Worm (Caenorhabditis elegans): ENCODE measurements around the gene pck-1.
"Not testable (repeated sequence)": the region's sequence is repeated elsewhere in the genome, so short reads cannot be mapped to it uniquely, and the experiment has no call there.

pck-1 gene

ce11 chrIII:66160-66559, at the start of gene pck-1:
Gene pck-1, minus strand, starts transcription at chrIII:66260.
- TF ChIP-seq aly-2 (tag; optimal IDR thresholded peaks at IDR 0.05) (no peak), egl-27 (tag; optimal IDR thresholded peaks at IDR 0.05) (no peak), nhr-77 (tag; optimal IDR thresholded peaks at IDR 0.05) (no peak), daf-12 (tag; optimal IDR thresholded peaks at IDR 0.05) (no peak), elt-1 (tag; optimal IDR thresholded peaks at IDR 0.05) (no peak), ztf-11 (tag; optimal IDR thresholded peaks at IDR 0.05) (no peak), nhr-43 (tag; optimal IDR thresholded peaks at IDR 0.05; ENCODE audit: poor library complexity, severe bottlenecking) (no peak), ceh-9 (tag; optimal IDR thresholded peaks at IDR 0.05) (no peak), mdl-1 (tag; optimal IDR thresholded peaks at IDR 0.05) (no peak), R02D3.7 (tag; optimal IDR thresholded peaks at IDR 0.05) (no peak), unc-39 (tag; optimal IDR thresholded peaks at IDR 0.05) (no peak), sea-2 (GFP tag; optimal IDR thresholded peaks at IDR 0.05) (no peak), pha-4 (tag; optimal IDR thresholded peaks at IDR 0.05) (no peak), lin-15B (tag; optimal IDR thresholded peaks at IDR 0.05) (no peak), ceh-82 (tag; optimal IDR thresholded peaks at IDR 0.05) (no peak), mml-1 (tag; optimal IDR thresholded peaks at IDR 0.05) (no peak), ZK546.5 (tag; optimal IDR thresholded peaks at IDR 0.05) (no peak), nhr-237 (tag; optimal IDR thresholded peaks at IDR 0.05) (no peak), fkh-10 (GFP tag; optimal IDR thresholded peaks at IDR 0.05) (no peak), fkh-2 (tag; optimal IDR thresholded peaks at IDR 0.05) (no peak)

ce11 chrIII:114603-115002, 48.5 kb upstream of the pck-1 start, which contains the start of gene C29F9.6:
Gene C29F9.6, plus strand, starts transcription at chrIII:114903.
- no peak for TF ChIP-seq zag-1 (tag; optimal IDR thresholded peaks at IDR 0.05)
- no peak for TF ChIP-seq nhr-25 (tag; optimal IDR thresholded peaks at IDR 0.05)
- no peak for TF ChIP-seq ama-1 (optimal IDR thresholded peaks at IDR 0.05)

- not testable (repeated sequence) for TF ChIP-seq egl-27 (tag; optimal IDR thresholded peaks at IDR 0.05); elt-3 (tag; optimal IDR thresholded peaks at IDR 0.05); unc-62 (GFP tag; optimal IDR thresholded peaks at IDR 0.05)
Observed at ce11 chrIII:98822-99221, 32.8 kb upstream of the pck-1 start, which contains the start of gene C29F9.9. Gene C29F9.9, minus strand, starts transcription at chrIII:98922.

- not testable (repeated sequence) for TF ChIP-seq nhr-237, nhr-11, ceh-9 (tag; optimal IDR thresholded peaks at IDR 0.05)
Observed at ce11 chrIII:97018-97417, 31.0 kb upstream of the pck-1 start, which contains the start of gene C29F9.8. Gene C29F9.8, minus strand, starts transcription at chrIII:97118.

ce11 chrIII:96196-96595, 30.1 kb upstream of the pck-1 start:
- TF ChIP-seq lsy-12 (tag; optimal IDR thresholded peaks at IDR 0.05) (no peak), elt-1 (tag; optimal IDR thresholded peaks at IDR 0.05) (no peak), ztf-4 (tag; optimal IDR thresholded peaks at IDR 0.05) (no peak), nhr-77 (tag; optimal IDR thresholded peaks at IDR 0.05) (no peak), hmg-11 (tag; optimal IDR thresholded peaks at IDR 0.05) (no peak), eor-1 (tag; optimal IDR thresholded peaks at IDR 0.05) (no peak), nhr-237 (tag; optimal IDR thresholded peaks at IDR 0.05) (no peak), ceh-28 (tag; optimal IDR thresholded peaks at IDR 0.05) (peak; percentile 58), elt-3 (tag; optimal IDR thresholded peaks at IDR 0.05) (no peak), fkh-10 (GFP tag; optimal IDR thresholded peaks at IDR 0.05) (no peak), sea-2 (GFP tag; optimal IDR thresholded peaks at IDR 0.05) (no peak), nhr-23 (tag; optimal IDR thresholded peaks at IDR 0.05) (no peak), pha-4 (tag; optimal IDR thresholded peaks at IDR 0.05) (no peak), nhr-67 (tag; optimal IDR thresholded peaks at IDR 0.05) (no peak), nfya-1 (tag; optimal IDR thresholded peaks at IDR 0.05; ENCODE audit: insufficient read depth) (peak; percentile 46), egl-27 (tag; optimal IDR thresholded peaks at IDR 0.05) (no peak), nhr-11 (tag; optimal IDR thresholded peaks at IDR 0.05) (no peak), mdl-1 (tag; optimal IDR thresholded peaks at IDR 0.05) (no peak), elt-2 (tag; optimal IDR thresholded peaks at IDR 0.05) (peak; percentile 12), unc-39 (tag; optimal IDR thresholded peaks at IDR 0.05) (no peak), nhr-76 (tag; optimal IDR thresholded peaks at IDR 0.05) (no peak), zag-1 (tag; optimal IDR thresholded peaks at IDR 0.05) (no peak), R02D3.7 (tag; optimal IDR thresholded peaks at IDR 0.05) (peak; percentile 13), fos-1 (tag; optimal IDR thresholded peaks at IDR 0.05) (no peak), snpc-4 (tag; optimal IDR thresholded peaks at IDR 0.05) (no peak), unc-62 (GFP tag; optimal IDR thresholded peaks at IDR 0.05) (no peak), pqm-1 (tag; optimal IDR thresholded peaks at IDR 0.05) (no peak), ZK546.5 (tag; optimal IDR thresholded peaks at IDR 0.05) (no peak), nhr-12 (tag; optimal IDR thresholded peaks at IDR 0.05) (no peak), lin-15B (tag; optimal IDR thresholded peaks at IDR 0.05) (no peak), nhr-43 (tag; optimal IDR thresholded peaks at IDR 0.05; ENCODE audit: poor library complexity, severe bottlenecking) (no peak), ceh-82 (tag; optimal IDR thresholded peaks at IDR 0.05) (no peak), lin-39 (tag; optimal IDR thresholded peaks at IDR 0.05) (no peak), ceh-16 (tag; optimal IDR thresholded peaks at IDR 0.05) (no peak)

Measured in whole organism, L3 larva.